Worm (Caenorhabditis elegans): Measurements from ENCODE around the gene kmo-1.

kmo-1 gene

ce11 chrV:12085867-12086634 is 15.7 kb upstream of the kmo-1 start:
- TF ChIP-seq tbx-11 (GFP tag; IDR thresholded peaks at IDR 0.05) (no peak), pes-1 (GFP tag; IDR thresholded peaks at IDR 0.05) (no peak), ceh-36 (tag; optimal IDR thresholded peaks at IDR 0.05) (no peak), ama-1 (optimal IDR thresholded peaks at IDR 0.05) (no peak), hmbx-1 (tag; optimal IDR thresholded peaks at IDR 0.05) (no peak), scrt-1 (GFP tag; IDR thresholded peaks at IDR 0.05) (no peak)

- TF ChIP-seq hnd-1 (tag; optimal IDR thresholded peaks at IDR 0.05) (no peak), ceh-13 (GFP tag; optimal IDR thresholded peaks at IDR 0.05) (no peak), ama-1 (optimal IDR thresholded peaks at IDR 0.05) (no peak), tbx-37 (GFP tag; conservative IDR thresholded peaks at IDR 0.05) (no peak), aly-1 (tag; optimal IDR thresholded peaks at IDR 0.05) (no peak), B0310.2 (tag; optimal IDR thresholded peaks at IDR 0.05) (no peak), sea-1 (GFP tag; conservative IDR thresholded peaks at IDR 0.05) (no peak), hmbx-1 (tag; optimal IDR thresholded peaks at IDR 0.05) (no peak), pes-1 (GFP tag; IDR thresholded peaks at IDR 0.05) (no peak), scrt-1 (GFP tag; IDR thresholded peaks at IDR 0.05) (no peak), tbx-11 (GFP tag; IDR thresholded peaks at IDR 0.05) (no peak)
Measured at ce11 chrV:12084216-12084615, 13.9 kb upstream of the kmo-1 start, which contains the start of gene R07B7.8. Gene R07B7.8 (minus strand): TSS chrV:12084316.

- TF ChIP-seq pes-1 (GFP tag; IDR thresholded peaks at IDR 0.05) = no peak
- TF ChIP-seq F13C5.2 (tag; optimal IDR thresholded peaks at IDR 0.05) = no peak
- no peak for TF ChIP-seq B0310.2 (tag; optimal IDR thresholded peaks at IDR 0.05)
- no peak for TF ChIP-seq hmbx-1 (tag; optimal IDR thresholded peaks at IDR 0.05)
- TF ChIP-seq tbx-37 (GFP tag; conservative IDR thresholded peaks at IDR 0.05) = no peak
- TF ChIP-seq tra-4 (tag; optimal IDR thresholded peaks at IDR 0.05) = no peak
- no peak for TF ChIP-seq hnd-1 (tag; optimal IDR thresholded peaks at IDR 0.05)
- no peak for TF ChIP-seq sea-1 (GFP tag; conservative IDR thresholded peaks at IDR 0.05)
- no peak for TF ChIP-seq ceh-36 (tag; optimal IDR thresholded peaks at IDR 0.05)
- TF ChIP-seq aly-1 (tag; optimal IDR thresholded peaks at IDR 0.05) = no peak
- no peak for TF ChIP-seq tbx-11 (GFP tag; IDR thresholded peaks at IDR 0.05)
- no peak for TF ChIP-seq hmg-4 (GFP tag; optimal IDR thresholded peaks at IDR 0.05)
- TF ChIP-seq scrt-1 (GFP tag; IDR thresholded peaks at IDR 0.05) = no peak
- TF ChIP-seq ceh-13 (GFP tag; optimal IDR thresholded peaks at IDR 0.05) = no peak
Measured at ce11 chrV:12082932-12083331, 12.6 kb upstream of the kmo-1 start, which contains the start of gene R07B7.10. Gene R07B7.10 (plus strand): TSS chrV:12083216.

- TF ChIP-seq tbx-11 (GFP tag; IDR thresholded peaks at IDR 0.05) (no peak), F13C5.2 (tag; optimal IDR thresholded peaks at IDR 0.05) (no peak), aly-1 (tag; optimal IDR thresholded peaks at IDR 0.05) (no peak), hnd-1 (tag; optimal IDR thresholded peaks at IDR 0.05) (no peak), hmg-4 (GFP tag; optimal IDR thresholded peaks at IDR 0.05) (no peak), scrt-1 (GFP tag; IDR thresholded peaks at IDR 0.05) (no peak), sea-1 (GFP tag; conservative IDR thresholded peaks at IDR 0.05) (no peak), B0310.2 (tag; optimal IDR thresholded peaks at IDR 0.05) (no peak)
Measured at ce11 chrV:12080274-12080673, 10.0 kb upstream of the kmo-1 start, which contains the start of gene R07B7.9. Gene R07B7.9 (minus strand): TSS chrV:12080374.

- TF ChIP-seq hmbx-1 (tag; optimal IDR thresholded peaks at IDR 0.05) (no peak), scrt-1 (GFP tag; IDR thresholded peaks at IDR 0.05) (no peak), F13C5.2 (tag; optimal IDR thresholded peaks at IDR 0.05) (no peak), tbx-37 (GFP tag; conservative IDR thresholded peaks at IDR 0.05) (no peak), pes-1 (GFP tag; IDR thresholded peaks at IDR 0.05) (no peak), ceh-13 (GFP tag; optimal IDR thresholded peaks at IDR 0.05) (no peak), tbx-11 (GFP tag; IDR thresholded peaks at IDR 0.05) (no peak), hnd-1 (tag; optimal IDR thresholded peaks at IDR 0.05) (no peak), ceh-36 (tag; optimal IDR thresholded peaks at IDR 0.05) (no peak), ets-7 (tag; optimal IDR thresholded peaks at IDR 0.05) (no peak), sea-1 (GFP tag; conservative IDR thresholded peaks at IDR 0.05) (no peak)
Measured at ce11 chrV:12075983-12076382, 5.7 kb upstream of the kmo-1 start.

ce11 chrV:12074886-12075285 is 4.6 kb upstream of the kmo-1 start, which contains the start of gene R07B7.6:
Gene R07B7.6 (minus strand): TSS chrV:12074986.
- TF ChIP-seq ceh-13 (GFP tag; optimal IDR thresholded peaks at IDR 0.05) (no peak), hmbx-1 (tag; optimal IDR thresholded peaks at IDR 0.05) (no peak), B0310.2 (tag; optimal IDR thresholded peaks at IDR 0.05) (no peak), aly-1 (tag; optimal IDR thresholded peaks at IDR 0.05) (no peak), ets-7 (tag; optimal IDR thresholded peaks at IDR 0.05) (no peak), F13C5.2 (tag; optimal IDR thresholded peaks at IDR 0.05) (no peak), ceh-36 (tag; optimal IDR thresholded peaks at IDR 0.05) (no peak), hmg-4 (GFP tag; optimal IDR thresholded peaks at IDR 0.05) (no peak), tbx-37 (GFP tag; conservative IDR thresholded peaks at IDR 0.05) (no peak), flt-1 (GFP tag; IDR thresholded peaks at IDR 0.05) (no peak), pes-1 (GFP tag; IDR thresholded peaks at IDR 0.05) (no peak)

ce11 chrV:12071483-12071882 is 1.2 kb upstream of the kmo-1 start:
- TF ChIP-seq hmg-4 (GFP tag; optimal IDR thresholded peaks at IDR 0.05) = no peak
- TF ChIP-seq B0310.2 (tag; optimal IDR thresholded peaks at IDR 0.05) = no peak
- TF ChIP-seq sea-1 (GFP tag; conservative IDR thresholded peaks at IDR 0.05) = no peak
- TF ChIP-seq hmbx-1 (tag; optimal IDR thresholded peaks at IDR 0.05) = no peak
- no peak for TF ChIP-seq ceh-13 (GFP tag; optimal IDR thresholded peaks at IDR 0.05)
- no peak for TF ChIP-seq ceh-36 (tag; optimal IDR thresholded peaks at IDR 0.05)
- no peak for TF ChIP-seq tra-4 (tag; optimal IDR thresholded peaks at IDR 0.05)
- TF ChIP-seq hnd-1 (tag; optimal IDR thresholded peaks at IDR 0.05) = no peak
- no peak for TF ChIP-seq tbx-37 (GFP tag; conservative IDR thresholded peaks at IDR 0.05)
- no peak for TF ChIP-seq F13C5.2 (tag; optimal IDR thresholded peaks at IDR 0.05)
- no peak for TF ChIP-seq scrt-1 (GFP tag; IDR thresholded peaks at IDR 0.05)
- no peak for TF ChIP-seq pes-1 (GFP tag; IDR thresholded peaks at IDR 0.05)
- TF ChIP-seq flt-1 (GFP tag; IDR thresholded peaks at IDR 0.05) = no peak
- TF ChIP-seq tbx-11 (GFP tag; IDR thresholded peaks at IDR 0.05) = no peak
- TF ChIP-seq ama-1 (optimal IDR thresholded peaks at IDR 0.05) = no peak
- TF ChIP-seq aly-1 (tag; optimal IDR thresholded peaks at IDR 0.05) = no peak

Data from whole organism, early embryonic.